Worm (Caenorhabditis elegans): Measurements from ENCODE around the gene fbxb-112.
"Not testable (repeated sequence)": the region's sequence is repeated elsewhere in the genome, so short reads cannot be mapped to it uniquely, and the experiment has no call there.

fbxb-112 gene

ce11 chrII:3523547-3523946, 32.6 kb downstream of the fbxb-112 start:
- TF ChIP-seq lsy-2 (tag; optimal IDR thresholded peaks at IDR 0.05) = peak; percentile 89 to 97
- peak; percentile 48 for TF ChIP-seq gmeb-1 (tag; optimal IDR thresholded peaks at IDR 0.05)
- peak; percentile 20 for TF ChIP-seq zag-1 (tag; optimal IDR thresholded peaks at IDR 0.05)
- peak; percentile 67 for TF ChIP-seq lin-13 (GFP tag; optimal IDR thresholded peaks at IDR 0.05)
- peak; percentile 61 for TF ChIP-seq nhr-25 (tag; optimal IDR thresholded peaks at IDR 0.05)
- peak; percentile 68 for TF ChIP-seq C34F6.9 (tag; optimal IDR thresholded peaks at IDR 0.05)
- TF ChIP-seq F13H6.1 (tag; optimal IDR thresholded peaks at IDR 0.05) = peak; percentile 56
- TF ChIP-seq nhr-129 (tag; optimal IDR thresholded peaks at IDR 0.05) = peak; percentile 73
- peak; percentile 32 for TF ChIP-seq sma-3 (GFP tag; optimal IDR thresholded peaks at IDR 0.05)
- peak; percentile 87 for TF ChIP-seq unc-55 (GFP tag; optimal IDR thresholded peaks at IDR 0.05)
- TF ChIP-seq crh-2 (tag; optimal IDR thresholded peaks at IDR 0.05) = peak; percentile 43
- TF ChIP-seq lin-11 (tag; optimal IDR thresholded peaks at IDR 0.05) = peak; percentile 4
- peak; percentile 6 for TF ChIP-seq ZK546.5 (tag; optimal IDR thresholded peaks at IDR 0.05)
- peak; percentile 55 for TF ChIP-seq sma-9 (GFP tag; optimal IDR thresholded peaks at IDR 0.05)
- TF ChIP-seq sma-9 (tag; optimal IDR thresholded peaks at IDR 0.05) = not testable (repeated sequence)

- TF ChIP-seq dmd-4 (tag; optimal IDR thresholded peaks at IDR 0.05) (no peak), sem-4 (tag; optimal IDR thresholded peaks at IDR 0.05) (no peak)
These were observed 33.2 kb downstream of the fbxb-112 start, which contains the start of gene col-72 for ce11 chrII:3524097-3524496. Gene col-72 (minus strand): TSS chrII:3524197.

- no peak for TF ChIP-seq nhr-237 (tag; optimal IDR thresholded peaks at IDR 0.05)
- TF ChIP-seq ztf-4 (tag; optimal IDR thresholded peaks at IDR 0.05) = no peak
- no peak for TF ChIP-seq zag-1 (tag; optimal IDR thresholded peaks at IDR 0.05)
- no peak for TF ChIP-seq gmeb-1 (tag; optimal IDR thresholded peaks at IDR 0.05)
These were observed 36.6 kb downstream of the fbxb-112 start for ce11 chrII:3527460-3527859.

- TF ChIP-seq nhr-129 (tag; optimal IDR thresholded peaks at IDR 0.05) (no peak), C34F6.9 (tag; optimal IDR thresholded peaks at IDR 0.05) (peak; percentile 7)
These were observed 37.4 kb downstream of the fbxb-112 start, which contains the start of gene ncs-6 for ce11 chrII:3528256-3528655. Gene ncs-6 (minus strand): TSS chrII:3528516.

- TF ChIP-seq ztf-4 (tag; optimal IDR thresholded peaks at IDR 0.05) (no peak), elt-3 (tag; optimal IDR thresholded peaks at IDR 0.05) (no peak), snpc-4 (tag; optimal IDR thresholded peaks at IDR 0.05) (no peak), unc-62 (GFP tag; optimal IDR thresholded peaks at IDR 0.05) (no peak), sma-9 (GFP tag; optimal IDR thresholded peaks at IDR 0.05) (no peak), sma-9 (tag; optimal IDR thresholded peaks at IDR 0.05) (no peak), mbf-1 (tag; optimal IDR thresholded peaks at IDR 0.05) (no peak), ceh-16 (tag; optimal IDR thresholded peaks at IDR 0.05) (no peak), nhr-25 (tag; optimal IDR thresholded peaks at IDR 0.05) (no peak), aly-2 (tag; optimal IDR thresholded peaks at IDR 0.05) (no peak), fos-1 (tag; optimal IDR thresholded peaks at IDR 0.05) (no peak), nhr-23 (tag; optimal IDR thresholded peaks at IDR 0.05) (no peak), lin-39 (tag; optimal IDR thresholded peaks at IDR 0.05) (no peak), nhr-237 (tag; optimal IDR thresholded peaks at IDR 0.05) (no peak)
These were observed 49.3 kb downstream of the fbxb-112 start for ce11 chrII:3540151-3540550.
